Worm (Caenorhabditis elegans): ENCODE data around the gene wht-6.

wht-6 gene

ce11 chrIII:6452683-6453082, 18.9 kb upstream of the wht-6 start:
- no peak for TF ChIP-seq unc-62 (GFP tag; optimal IDR thresholded peaks at IDR 0.05)

- no peak for TF ChIP-seq unc-62 (GFP tag; optimal IDR thresholded peaks at IDR 0.05)
These were observed 17.9 kb upstream of the wht-6 start for ce11 chrIII:6453665-6454064.

ce11 chrIII:6454183-6454582, 17.4 kb upstream of the wht-6 start, which contains the start of gene jhdm-1:
jhdm-1 (plus strand) TSS chrIII:6454483.
- TF ChIP-seq unc-62 (GFP tag; optimal IDR thresholded peaks at IDR 0.05), result no peak

ce11 chrIII:6459820-6460219, 11.7 kb upstream of the wht-6 start, which contains the start of gene algn-1:
algn-1 (plus strand) TSS chrIII:6460120.
- TF ChIP-seq unc-62 (GFP tag; optimal IDR thresholded peaks at IDR 0.05), result no peak

- no peak for TF ChIP-seq unc-62 (GFP tag; optimal IDR thresholded peaks at IDR 0.05)
These were observed 8.9 kb upstream of the wht-6 start, which contains the start of gene T26A5.8 for ce11 chrIII:6462610-6463009. T26A5.8 (minus strand) TSS chrIII:6462856.

ce11 chrIII:6463679-6464078, 7.9 kb upstream of the wht-6 start, which contains the start of gene dlc-1:
dlc-1 (minus strand) TSS chrIII:6463779.
- no peak for TF ChIP-seq unc-62 (GFP tag; optimal IDR thresholded peaks at IDR 0.05)

ce11 chrIII:6464113-6464571, 7.4 kb upstream of the wht-6 start:
- no peak for TF ChIP-seq unc-62 (GFP tag; optimal IDR thresholded peaks at IDR 0.05)

- no peak for TF ChIP-seq unc-62 (GFP tag; optimal IDR thresholded peaks at IDR 0.05)
These were observed 6.6 kb upstream of the wht-6 start, which contains the start of gene nduf-2.2 for ce11 chrIII:6464913-6465312. nduf-2.2 (plus strand) TSS chrIII:6465222.

ce11 chrIII:6467005-6467404, 4.5 kb upstream of the wht-6 start, which contains the start of gene T26A5.2:
T26A5.2 (plus strand) TSS chrIII:6467305.
- TF ChIP-seq unc-62 (GFP tag; optimal IDR thresholded peaks at IDR 0.05), result no peak

ce11 chrIII:6476380-6476779, 4.8 kb downstream of the wht-6 start:
- no peak for TF ChIP-seq unc-62 (GFP tag; optimal IDR thresholded peaks at IDR 0.05)

- no peak for TF ChIP-seq unc-62 (GFP tag; optimal IDR thresholded peaks at IDR 0.05)
These were observed 6.9 kb downstream of the wht-6 start, which contains the start of gene zip-8 for ce11 chrIII:6478256-6479004. zip-8 (plus strand) TSS chrIII:6478955.

- TF ChIP-seq unc-62 (GFP tag; optimal IDR thresholded peaks at IDR 0.05), result no peak
These were observed 7.9 kb downstream of the wht-6 start for ce11 chrIII:6479439-6479838.

ce11 chrIII:6482918-6483317, 11.4 kb downstream of the wht-6 start, which contains the start of gene chtb-2:
chtb-2 (plus strand) TSS chrIII:6483218.
- TF ChIP-seq unc-62 (GFP tag; optimal IDR thresholded peaks at IDR 0.05), result no peak

- TF ChIP-seq unc-62 (GFP tag; optimal IDR thresholded peaks at IDR 0.05), result no peak
These were observed 17.4 kb downstream of the wht-6 start for ce11 chrIII:6488916-6489315.

- TF ChIP-seq unc-62 (GFP tag; optimal IDR thresholded peaks at IDR 0.05), result no peak
These were observed 17.9 kb downstream of the wht-6 start, which contains the start of gene rpt-3 for ce11 chrIII:6489493-6489892. rpt-3 (plus strand) TSS chrIII:6489793.

- no peak for TF ChIP-seq unc-62 (GFP tag; optimal IDR thresholded peaks at IDR 0.05)
These were observed 19.4 kb downstream of the wht-6 start for ce11 chrIII:6490989-6491388.

ce11 chrIII:6492807-6493206, 21.3 kb downstream of the wht-6 start, which contains the start of gene srb-11:
srb-11 (minus strand) TSS chrIII:6492907.
- no peak for TF ChIP-seq unc-62 (GFP tag; optimal IDR thresholded peaks at IDR 0.05)
